Fruit fly (Drosophila melanogaster) whole organism, embryonic: ENCODE measurements around the gene Ets97D.

Experiments used
- Antp ChIP-seq: fragments of 200-800 bp; sonication (Bioruptor generic); optimal IDR thresholded peaks from 3 replicates; lab custom pipeline; 2016; ENCODE audit warnings: missing biosample characterization, missing genetic modification characterization
- Atf-2 ChIP-seq: fragments of 200-800 bp; sonication (Bioruptor generic); optimal IDR thresholded peaks from 2 replicates; lab custom pipeline; 2016; ENCODE audit warnings: missing biosample characterization, missing genetic modification characterization
- CG10979 ChIP-seq: fragments of 200-800 bp; sonication (Bioruptor generic); optimal IDR thresholded peaks from 2 replicates; lab custom pipeline; 2018; ENCODE audit warnings: missing biosample characterization, mild to moderate bottlenecking, missing genetic modification characterization, moderate library complexity
- CG11093 ChIP-seq: fragments of 200-800 bp; sonication (Bioruptor generic); IDR thresholded peaks from 3 replicates; pipeline ENCODE4 v1.3.6; 2022; ENCODE audit warnings: missing biosample characterization, missing genetic modification characterization
- CG12155 ChIP-seq: fragments of 200-800 bp; sonication (Bioruptor generic); optimal IDR thresholded peaks from 3 replicates; lab custom pipeline; 2016; ENCODE audit warnings: missing biosample characterization, missing genetic modification characterization
- CG13287 ChIP-seq: fragments of 200-800 bp; sonication (Bioruptor generic); IDR thresholded peaks from 2 replicates; pipeline ENCODE4 v1.3.6; 2022; ENCODE audit warnings: missing biosample characterization, missing genetic modification characterization; ENCODE audit not compliant: partially characterized antibody
- CG16863 ChIP-seq: fragments of 200-800 bp; sonication (Bioruptor generic); optimal IDR thresholded peaks from 3 replicates; lab custom pipeline; 2016; ENCODE audit warnings: missing biosample characterization, missing genetic modification characterization
- CG17568 ChIP-seq: fragments of 200-800 bp; sonication (Bioruptor generic); optimal IDR thresholded peaks from 2 replicates; lab custom pipeline; 2018; ENCODE audit warnings: missing biosample characterization, mild to moderate bottlenecking, missing genetic modification characterization, moderate library complexity
- CG18619 ChIP-seq: fragments of 200-800 bp; sonication (Bioruptor generic); optimal IDR thresholded peaks from 3 replicates; lab custom pipeline; 2017; ENCODE audit warnings: missing biosample characterization, mild to moderate bottlenecking, missing genetic modification characterization
- CG2712 ChIP-seq: fragments of 200-800 bp; optimal IDR thresholded peaks from 3 replicates; lab custom pipeline; 2019; ENCODE audit warnings: missing biosample characterization, mild to moderate bottlenecking, missing genetic modification characterization, moderate library complexity
- CG3163 ChIP-seq: fragments of 200-800 bp; sonication (Bioruptor generic); optimal IDR thresholded peaks from 3 replicates; lab custom pipeline; 2016; ENCODE audit warnings: missing biosample characterization, missing genetic modification characterization
- CG3281 ChIP-seq: fragments of 200-800 bp; sonication (Bioruptor generic); optimal IDR thresholded peaks from 3 replicates; lab custom pipeline; 2017; ENCODE audit warnings: missing biosample characterization, mild to moderate bottlenecking, missing genetic modification characterization
- CG4854 ChIP-seq: fragments of 200-800 bp; sonication (Bioruptor generic); optimal IDR thresholded peaks from 2 replicates; lab custom pipeline; 2016; ENCODE audit warnings: missing biosample characterization, missing genetic modification characterization, inconsistent platforms
- CG7745 ChIP-seq: fragments of 200-800 bp; sonication (Bioruptor generic); optimal IDR thresholded peaks from 2 replicates; lab custom pipeline; 2018; ENCODE audit warnings: missing biosample characterization, mild to moderate bottlenecking, missing genetic modification characterization, moderate library complexity
- CG7963 ChIP-seq: fragments of 200-800 bp; sonication (Bioruptor generic); IDR thresholded peaks from 3 replicates; pipeline ENCODE4 v1.3.6; 2022; ENCODE audit warnings: missing biosample characterization, missing genetic modification characterization; ENCODE audit not compliant: partially characterized antibody
- CG8924 ChIP-seq: fragments of 200-800 bp; optimal IDR thresholded peaks from 3 replicates; lab custom pipeline; 2019; ENCODE audit warnings: missing biosample characterization, mild to moderate bottlenecking, missing genetic modification characterization, moderate library complexity
- Deaf1 ChIP-seq: fragments of 200-800 bp; optimal IDR thresholded peaks from 3 replicates; lab custom pipeline; 2019; ENCODE audit warnings: missing biosample characterization, mild to moderate bottlenecking, missing genetic modification characterization, moderate library complexity
- Dp ChIP-seq: fragments of 200-800 bp; sonication (Bioruptor generic); optimal IDR thresholded peaks from 2 replicates; lab custom pipeline; 2018; ENCODE audit warnings: missing biosample characterization, mild to moderate bottlenecking, missing genetic modification characterization, moderate library complexity
- Dref ChIP-seq: fragments of 200-800 bp; sonication (Bioruptor generic); IDR thresholded peaks from 2 replicates; pipeline ENCODE4 v1.3.6; 2022; ENCODE audit warnings: missing biosample characterization, missing genetic modification characterization
- Drgx ChIP-seq: fragments of 200-800 bp; sonication (Bioruptor generic); IDR thresholded peaks from 2 replicates; pipeline ENCODE4 v1.3.6; 2022; ENCODE audit warnings: missing biosample characterization, missing genetic modification characterization
- Fer1 ChIP-seq: fragments of 200-800 bp; sonication (Bioruptor generic); optimal IDR thresholded peaks from 2 replicates; lab custom pipeline; 2017; ENCODE audit warnings: missing biosample characterization, mild to moderate bottlenecking, missing genetic modification characterization
- Gsc ChIP-seq: fragments of 200-800 bp; sonication (Bioruptor generic); IDR thresholded peaks from 2 replicates; pipeline ENCODE4 v1.3.6; 2022; ENCODE audit warnings: missing biosample characterization, missing genetic modification characterization
- Gug ChIP-seq: fragments of 200-800 bp; sonication (Bioruptor generic); IDR thresholded peaks from 4 replicates; pipeline ENCODE4 v1.3.6; 2022; ENCODE audit warnings: missing biosample characterization, missing genetic modification characterization
- HmgZ ChIP-seq: fragments of 200-800 bp; sonication (Bioruptor generic); optimal IDR thresholded peaks from 2 replicates; lab custom pipeline; 2018; ENCODE audit warnings: missing biosample characterization, mild to moderate bottlenecking, missing genetic modification characterization
- MBD-R2 ChIP-seq: fragments of 200-800 bp; sonication (Bioruptor generic); IDR thresholded peaks from 2 replicates; pipeline ENCODE4 v1.3.6; 2022; ENCODE audit warnings: missing biosample characterization, missing genetic modification characterization
- NC2α ChIP-seq: fragments of 200-800 bp; sonication (Bioruptor generic); optimal IDR thresholded peaks from 2 replicates; lab custom pipeline; 2016; ENCODE audit warnings: missing biosample characterization, missing genetic modification characterization
- NC2β ChIP-seq: fragments of 200-800 bp; sonication (Bioruptor generic); optimal IDR thresholded peaks from 2 replicates; lab custom pipeline; 2016; ENCODE audit warnings: missing biosample characterization, missing genetic modification characterization
- Oli ChIP-seq: fragments of 200-800 bp; sonication (Bioruptor generic); optimal IDR thresholded peaks from 2 replicates; lab custom pipeline; 2018; ENCODE audit warnings: missing biosample characterization, mild to moderate bottlenecking, missing genetic modification characterization, moderate library complexity
- Pdp1 ChIP-seq, 2 experiments: fragments of 200-800 bp; sonication (Bioruptor generic); optimal IDR thresholded peaks; 3 replicates each; lab custom pipeline; 2016; ENCODE audit warnings: missing biosample characterization in 2 of 2, missing genetic modification characterization in 2 of 2, mild to moderate bottlenecking in 1 of 2, moderate library complexity in 1 of 2
- Poxn ChIP-seq: fragments of 200-800 bp; sonication (Bioruptor generic); IDR thresholded peaks from 2 replicates; pipeline ENCODE4 v1.3.6; 2022; ENCODE audit warnings: missing biosample characterization, missing genetic modification characterization
- Sry-β ChIP-seq: fragments of 200-800 bp; sonication (Bioruptor generic); optimal IDR thresholded peaks from 2 replicates; lab custom pipeline; 2018; ENCODE audit warnings: missing biosample characterization, mild to moderate bottlenecking, missing genetic modification characterization, moderate library complexity
- cg ChIP-seq: fragments of 200-800 bp; sonication (Bioruptor generic); optimal IDR thresholded peaks from 3 replicates; lab custom pipeline; 2019; ENCODE audit warnings: missing biosample characterization, mild to moderate bottlenecking, missing genetic modification characterization, moderate library complexity
- cwo ChIP-seq: fragments of 200-800 bp; sonication (Bioruptor generic); optimal IDR thresholded peaks from 3 replicates; lab custom pipeline; 2017; ENCODE audit warnings: missing biosample characterization, missing genetic modification characterization, mild to moderate bottlenecking, moderate library complexity, missing genetic modification reagents
- danr ChIP-seq: fragments of 200-800 bp; sonication (Bioruptor generic); IDR thresholded peaks from 2 replicates; pipeline ENCODE4 v1.3.6; 2022; ENCODE audit warnings: missing biosample characterization, missing genetic modification characterization
- dm ChIP-seq: fragments of 200-800 bp; sonication (Bioruptor generic); optimal IDR thresholded peaks from 3 replicates; lab custom pipeline; 2016; ENCODE audit warnings: missing biosample characterization, missing genetic modification characterization
- dmrt11E ChIP-seq: fragments of 200-800 bp; sonication (Bioruptor generic); optimal IDR thresholded peaks from 3 replicates; lab custom pipeline; 2018; ENCODE audit warnings: missing biosample characterization, mild to moderate bottlenecking, missing genetic modification characterization, moderate library complexity
- fd3F ChIP-seq: fragments of 200-800 bp; sonication (Bioruptor generic); optimal IDR thresholded peaks from 2 replicates; lab custom pipeline; 2018; ENCODE audit warnings: missing biosample characterization, mild to moderate bottlenecking, missing genetic modification characterization, moderate library complexity
- gcm2 ChIP-seq: fragments of 200-800 bp; sonication (Bioruptor generic); optimal IDR thresholded peaks from 2 replicates; lab custom pipeline; 2016; ENCODE audit warnings: missing biosample characterization, missing genetic modification characterization
- ind ChIP-seq: fragments of 200-800 bp; sonication (Bioruptor generic); optimal IDR thresholded peaks from 3 replicates; lab custom pipeline; 2016; ENCODE audit warnings: missing biosample characterization, missing genetic modification characterization
- jumu ChIP-seq: fragments of 200-800 bp; sonication (Bioruptor generic); optimal IDR thresholded peaks from 3 replicates; lab custom pipeline; 2016; ENCODE audit warnings: missing biosample characterization, missing genetic modification characterization
- kah ChIP-seq: fragments of 200-800 bp; sonication (Bioruptor generic); optimal IDR thresholded peaks from 2 replicates; lab custom pipeline; 2018; ENCODE audit warnings: missing biosample characterization, mild to moderate bottlenecking, missing genetic modification characterization
- klu ChIP-seq: fragments of 200-800 bp; sonication (Bioruptor generic); IDR thresholded peaks from 2 replicates; pipeline ENCODE4 v1.3.6; 2022; ENCODE audit warnings: missing biosample characterization, missing genetic modification characterization
- lola ChIP-seq, 3 experiments: fragments of >200 bp in 2 of 3; fragments of 200-800 bp in 1 of 3; sonication (Bioruptor generic) in 1 of 3; optimal IDR thresholded peaks; 2 replicates each; lab custom pipeline; 2017 to 2019; ENCODE audit warnings: missing biosample characterization in 3 of 3, missing genetic modification characterization in 3 of 3, mild to moderate bottlenecking in 1 of 3, moderate library complexity in 1 of 3
- nerfin-1 ChIP-seq: fragments of 200-800 bp; sonication (Bioruptor generic); optimal IDR thresholded peaks from 3 replicates; lab custom pipeline; 2019; ENCODE audit warnings: missing biosample characterization, mild to moderate bottlenecking, missing genetic modification characterization, moderate library complexity
- sens-2 ChIP-seq: fragments of 200-800 bp; sonication (Bioruptor generic); IDR thresholded peaks from 2 replicates; pipeline ENCODE4 v1.3.6; 2022; ENCODE audit warnings: missing biosample characterization, missing genetic modification characterization
- slp2 ChIP-seq: fragments of 200-800 bp; sonication (Bioruptor generic); optimal IDR thresholded peaks from 2 replicates; lab custom pipeline; 2016; ENCODE audit warnings: missing biosample characterization, missing genetic modification characterization
- sug ChIP-seq: fragments of 200-800 bp; optimal IDR thresholded peaks from 2 replicates; lab custom pipeline; 2019; ENCODE audit warnings: missing biosample characterization, mild to moderate bottlenecking, missing genetic modification characterization, moderate library complexity
- tio ChIP-seq: fragments of 200-800 bp; sonication (Bioruptor generic); optimal IDR thresholded peaks from 2 replicates; lab custom pipeline; 2017; ENCODE audit warnings: missing biosample characterization, missing genetic modification characterization, inconsistent platforms
- wdn ChIP-seq: fragments of 200-800 bp; sonication (Bioruptor generic); IDR thresholded peaks from 2 replicates; pipeline ENCODE4 v1.3.6; 2022; ENCODE audit warnings: missing biosample characterization, missing genetic modification characterization
- z ChIP-seq: fragments of 200-800 bp; sonication (Bioruptor generic); IDR thresholded peaks from 3 replicates; pipeline ENCODE4 v1.3.6; 2022; ENCODE audit warnings: missing biosample characterization, missing genetic modification characterization

Ets97D gene

DNA sequence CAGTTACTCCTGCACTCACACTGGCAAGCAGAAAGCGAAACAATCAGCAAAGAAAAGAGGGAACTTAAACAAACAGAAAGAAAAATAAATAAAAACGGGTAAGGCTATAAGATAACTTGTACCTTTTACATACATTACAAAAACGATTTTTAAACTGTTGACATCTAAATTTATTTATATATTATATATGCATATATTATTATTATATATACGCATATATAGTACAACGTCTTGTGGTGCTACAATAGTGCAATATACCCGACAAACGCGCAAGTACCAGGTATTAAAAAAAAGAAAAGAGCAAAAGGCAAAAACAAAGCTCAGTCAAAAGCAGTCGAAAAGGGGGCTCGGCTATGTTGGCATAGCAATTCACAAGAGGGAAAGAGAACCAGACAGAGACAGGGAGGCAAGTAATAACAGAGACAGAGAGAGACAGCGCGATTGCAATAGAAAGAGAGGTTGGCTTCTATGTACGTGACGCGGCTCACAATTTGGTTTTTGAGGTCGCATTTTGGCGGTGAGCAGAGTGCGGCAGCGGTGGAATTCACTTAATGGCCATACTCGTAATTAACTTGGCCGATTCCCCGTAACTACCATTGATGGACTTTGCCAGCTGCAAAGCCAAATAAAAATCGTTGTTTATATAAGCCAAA lies 41.5 kb upstream of the Ets97D start (continued):
- no peak for TF ChIP-seq Atf-2 (GFP tag; lab: Kevin White, UChicago)
- peak; percentile 77 for TF ChIP-seq CG10979 (tag; lab: Kevin White, UChicago)
- peak; percentile 2 for TF ChIP-seq nerfin-1 (tag; lab: Kevin White, UChicago)
- TF ChIP-seq slp2, result no peak
- TF ChIP-seq lola (GFP tag; optimal IDR thresholded peaks at IDR 0.05; lab: Kevin White, UChicago), result peak in 1 of 3 experiments; percentile 52
- TF ChIP-seq Deaf1 (tag; lab: Kevin White, UChicago), result peak; percentile 42
- TF ChIP-seq wdn, result peak; percentile 69
- peak; percentile 51 for TF ChIP-seq CG18619 (GFP tag; lab: Kevin White, UChicago)
- peak; percentile 20; the same call in 1 of the 2 replicates for TF ChIP-seq MBD-R2 (GFP tag; lab: Robert Waterston, UW)
- TF ChIP-seq Gsc (GFP tag; lab: Robert Waterston, UW), result no peak
- peak; percentile 89 for TF ChIP-seq CG2712 (tag; lab: Kevin White, UChicago)
- no peak for TF ChIP-seq CG4854
- TF ChIP-seq Fer1 (GFP tag; lab: Kevin White, UChicago), result peak; percentile 61
- no peak for TF ChIP-seq dm (GFP tag; lab: Kevin White, UChicago)
- no peak for TF ChIP-seq gcm2
- no peak for TF ChIP-seq CG16863 (GFP tag; lab: Kevin White, UChicago)
- no peak for TF ChIP-seq danr (GFP tag; lab: Robert Waterston, UW)
- TF ChIP-seq CG7745 (tag; lab: Kevin White, UChicago), result no peak
- TF ChIP-seq CG3163 (GFP tag; lab: Kevin White, UChicago), result no peak
- peak; percentile 23 for TF ChIP-seq HmgZ (tag; lab: Kevin White, UChicago)
- peak; percentile 3 for TF ChIP-seq cg
- no peak for TF ChIP-seq jumu (GFP tag; lab: Kevin White, UChicago)
- peak; percentile 69 for TF ChIP-seq cwo (GFP tag; lab: Kevin White, UChicago)
- TF ChIP-seq CG3281, result peak; percentile 44
- TF ChIP-seq kah, result peak; percentile 13
- peak; percentile 66 for TF ChIP-seq tio (GFP tag; lab: Kevin White, UChicago)
- TF ChIP-seq CG7963 (GFP tag; lab: Robert Waterston, UW), result no peak
- TF ChIP-seq CG8924, result peak; percentile 86
- TF ChIP-seq CG12155 (GFP tag; lab: Kevin White, UChicago), result peak; percentile 49
- no peak for TF ChIP-seq Sry-β
- TF ChIP-seq Dref (GFP tag; lab: Robert Waterston, UW), result no peak
- no peak; the same call in 2 of the 3 replicates for TF ChIP-seq z (GFP tag; lab: Robert Waterston, UW)
- TF ChIP-seq Dp (GFP tag; lab: Kevin White, UChicago), result no peak
- peak; percentile 58 for TF ChIP-seq CG17568
- TF ChIP-seq sens-2 (GFP tag; lab: Robert Waterston, UW), result no peak
- no peak for TF ChIP-seq CG13287 (GFP tag; lab: Robert Waterston, UW)
- TF ChIP-seq Poxn (GFP tag; lab: Robert Waterston, UW), result no peak
- no peak for TF ChIP-seq NC2β (GFP tag; lab: Kevin White, UChicago)
- peak; percentile 60; the same call in 1 of the 3 replicates for TF ChIP-seq CG11093 (GFP tag; lab: Robert Waterston, UW)
- peak in 1 of 2 experiments; percentile 71 for TF ChIP-seq Pdp1 (GFP tag; optimal IDR thresholded peaks at IDR 0.05; lab: Kevin White, UChicago)
- TF ChIP-seq NC2α (GFP tag; lab: Kevin White, UChicago), result no peak
- TF ChIP-seq Drgx, result peak; percentile 96
- peak; percentile 72 for TF ChIP-seq ind
- peak; percentile 74 for TF ChIP-seq Oli (tag; lab: Kevin White, UChicago)
- TF ChIP-seq sug (tag; lab: Kevin White, UChicago), result no peak
- TF ChIP-seq klu, result no peak
- TF ChIP-seq fd3F (GFP tag; lab: Kevin White, UChicago), result peak; percentile 61
- peak; percentile 64 for TF ChIP-seq dmrt11E (tag; lab: Kevin White, UChicago)
- TF ChIP-seq Antp, result no peak
- TF ChIP-seq Gug (GFP tag; lab: Robert Waterston, UW), result peak; percentile 77
